Worm (Caenorhabditis elegans): ENCODE results near the gene daao-1.

The daao-1 gene

ce11 chrIV:2640950-2641349, 27.0 kb downstream of the daao-1 start, which contains the start of the genes mdf-2 and nduv-3:
mdf-2 (minus strand) TSS chrIV:2641125.
nduv-3 (plus strand) TSS chrIV:2641310.
- TF ChIP-seq sea-1 (GFP tag; conservative IDR thresholded peaks at IDR 0.05) (no peak), ets-7 (tag; optimal IDR thresholded peaks at IDR 0.05) (no peak), ceh-13 (GFP tag; optimal IDR thresholded peaks at IDR 0.05) (no peak), aly-1 (tag; optimal IDR thresholded peaks at IDR 0.05) (no peak), flt-1 (GFP tag; IDR thresholded peaks at IDR 0.05) (no peak), tbx-11 (GFP tag; IDR thresholded peaks at IDR 0.05) (no peak), B0310.2 (tag; optimal IDR thresholded peaks at IDR 0.05) (no peak), hnd-1 (tag; optimal IDR thresholded peaks at IDR 0.05) (no peak), scrt-1 (GFP tag; IDR thresholded peaks at IDR 0.05) (no peak), pes-1 (GFP tag; IDR thresholded peaks at IDR 0.05) (no peak)

- TF ChIP-seq flt-1 (GFP tag; IDR thresholded peaks at IDR 0.05) (no peak), ceh-36 (tag; optimal IDR thresholded peaks at IDR 0.05) (no peak), ets-7 (tag; optimal IDR thresholded peaks at IDR 0.05) (no peak), hnd-1 (tag; optimal IDR thresholded peaks at IDR 0.05) (no peak)
Measured at ce11 chrIV:2642054-2642453, 28.1 kb downstream of the daao-1 start.

ce11 chrIV:2642673-2643072, 28.7 kb downstream of the daao-1 start, which contains the start of gene ric-8:
ric-8 (plus strand) TSS chrIV:2642973.
- TF ChIP-seq flt-1 (GFP tag; IDR thresholded peaks at IDR 0.05) (no peak), B0310.2 (tag; optimal IDR thresholded peaks at IDR 0.05) (no peak), F13C5.2 (tag; optimal IDR thresholded peaks at IDR 0.05) (no peak), ets-7 (tag; optimal IDR thresholded peaks at IDR 0.05) (no peak), scrt-1 (GFP tag; IDR thresholded peaks at IDR 0.05) (no peak), tbx-11 (GFP tag; IDR thresholded peaks at IDR 0.05) (no peak), sea-1 (GFP tag; conservative IDR thresholded peaks at IDR 0.05) (no peak), pes-1 (GFP tag; IDR thresholded peaks at IDR 0.05) (no peak), ceh-36 (tag; optimal IDR thresholded peaks at IDR 0.05) (no peak)

- TF ChIP-seq flt-1 (GFP tag; IDR thresholded peaks at IDR 0.05) (no peak), aly-1 (tag; optimal IDR thresholded peaks at IDR 0.05) (no peak), tbx-37 (GFP tag; conservative IDR thresholded peaks at IDR 0.05) (no peak), F13C5.2 (tag; optimal IDR thresholded peaks at IDR 0.05) (no peak), hmbx-1 (tag; optimal IDR thresholded peaks at IDR 0.05) (no peak), pes-1 (GFP tag; IDR thresholded peaks at IDR 0.05) (no peak), hnd-1 (tag; optimal IDR thresholded peaks at IDR 0.05) (no peak), tbx-11 (GFP tag; IDR thresholded peaks at IDR 0.05) (no peak), ceh-36 (tag; optimal IDR thresholded peaks at IDR 0.05) (no peak), B0310.2 (tag; optimal IDR thresholded peaks at IDR 0.05) (no peak), ets-7 (tag; optimal IDR thresholded peaks at IDR 0.05) (no peak), tra-4 (tag; optimal IDR thresholded peaks at IDR 0.05) (no peak), ama-1 (optimal IDR thresholded peaks at IDR 0.05) (no peak), sea-1 (GFP tag; conservative IDR thresholded peaks at IDR 0.05) (no peak), scrt-1 (GFP tag; IDR thresholded peaks at IDR 0.05) (no peak), hmg-4 (GFP tag; optimal IDR thresholded peaks at IDR 0.05) (no peak), ceh-13 (GFP tag; optimal IDR thresholded peaks at IDR 0.05) (no peak)
Measured at ce11 chrIV:2650031-2650430, 36.0 kb downstream of the daao-1 start.

- TF ChIP-seq F13C5.2 (tag; optimal IDR thresholded peaks at IDR 0.05) (no peak), ets-7 (tag; optimal IDR thresholded peaks at IDR 0.05) (no peak), aly-1 (tag; optimal IDR thresholded peaks at IDR 0.05) (no peak), tra-4 (tag; optimal IDR thresholded peaks at IDR 0.05) (no peak), scrt-1 (GFP tag; IDR thresholded peaks at IDR 0.05) (no peak), sea-1 (GFP tag; conservative IDR thresholded peaks at IDR 0.05) (no peak), ama-1 (optimal IDR thresholded peaks at IDR 0.05) (no peak), hmg-4 (GFP tag; optimal IDR thresholded peaks at IDR 0.05) (no peak), B0310.2 (tag; optimal IDR thresholded peaks at IDR 0.05) (no peak), ceh-36 (tag; optimal IDR thresholded peaks at IDR 0.05) (no peak), pes-1 (GFP tag; IDR thresholded peaks at IDR 0.05) (no peak), flt-1 (GFP tag; IDR thresholded peaks at IDR 0.05) (no peak), tbx-11 (GFP tag; IDR thresholded peaks at IDR 0.05) (no peak), ceh-13 (GFP tag; optimal IDR thresholded peaks at IDR 0.05) (no peak), tbx-37 (GFP tag; conservative IDR thresholded peaks at IDR 0.05) (no peak), hnd-1 (tag; optimal IDR thresholded peaks at IDR 0.05) (no peak)
Measured at ce11 chrIV:2654965-2655364, 41.0 kb downstream of the daao-1 start.

- TF ChIP-seq aly-1 (tag; optimal IDR thresholded peaks at IDR 0.05) (no peak), pes-1 (GFP tag; IDR thresholded peaks at IDR 0.05) (peak; percentile 16; the same call in 1 of the 2 replicates)
Measured at ce11 chrIV:2656400-2657139, 42.6 kb downstream of the daao-1 start.

- TF ChIP-seq tbx-37 (GFP tag; conservative IDR thresholded peaks at IDR 0.05) (0 out of 2 replicates have a peak, but pooled peaks have one; percentile 20), aly-1 (tag; optimal IDR thresholded peaks at IDR 0.05) (peak; percentile 37), hmg-4 (GFP tag; optimal IDR thresholded peaks at IDR 0.05) (no peak), ets-7 (tag; optimal IDR thresholded peaks at IDR 0.05) (no peak), flt-1 (GFP tag; IDR thresholded peaks at IDR 0.05) (peak; percentile 77), tra-4 (tag; optimal IDR thresholded peaks at IDR 0.05) (no peak), B0310.2 (tag; optimal IDR thresholded peaks at IDR 0.05) (peak; percentile 35), scrt-1 (GFP tag; IDR thresholded peaks at IDR 0.05) (peak; percentile 32; the same call in 1 of the 2 replicates), sea-1 (GFP tag; conservative IDR thresholded peaks at IDR 0.05) (peak; percentile 54; the same call in 1 of the 2 replicates), tbx-11 (GFP tag; IDR thresholded peaks at IDR 0.05) (peak; percentile 55; the same call in 1 of the 2 replicates), ceh-13 (GFP tag; optimal IDR thresholded peaks at IDR 0.05) (no peak), pes-1 (GFP tag; IDR thresholded peaks at IDR 0.05) (peak; percentile 82)
Measured at ce11 chrIV:2657307-2657706, 43.3 kb downstream of the daao-1 start.
